Worm (Caenorhabditis elegans): Measurements from ENCODE around the gene grk-1.

DNA sequence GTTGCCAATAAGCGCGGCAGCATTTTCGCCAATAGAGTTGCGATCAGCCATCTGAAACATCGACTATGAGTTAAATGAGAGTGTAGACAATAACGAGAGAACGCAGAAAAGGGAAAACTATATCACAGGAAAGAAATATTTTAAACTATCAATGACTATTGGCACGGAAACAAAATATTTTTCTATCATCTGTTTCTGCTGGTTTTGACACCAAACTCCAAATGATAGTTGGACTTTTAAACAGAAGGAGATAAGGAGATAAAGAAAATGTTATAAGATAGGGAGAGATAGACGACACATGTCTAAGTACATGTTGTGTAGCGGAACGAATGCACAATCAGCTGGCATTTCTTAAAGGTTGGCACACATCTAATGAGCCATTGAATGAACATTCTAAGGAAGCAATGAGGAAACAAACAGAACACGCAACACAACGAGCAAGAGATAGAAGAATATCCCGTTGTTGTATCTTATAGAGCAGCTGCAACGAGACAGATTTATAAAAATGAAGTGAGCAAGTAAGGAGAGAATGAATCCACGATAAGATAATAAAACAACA, 44.4 kb downstream of the grk-1 start, which contains the start of gene cysl-1:
- no peak for TF ChIP-seq W03F9.2 (tag; optimal IDR thresholded peaks at IDR 0.05)
- TF ChIP-seq him-1 (tag; optimal IDR thresholded peaks at IDR 0.05) = no peak
